Worm (Caenorhabditis elegans): ENCODE data around the gene prdm-14.

prdm-14 gene

DNA sequence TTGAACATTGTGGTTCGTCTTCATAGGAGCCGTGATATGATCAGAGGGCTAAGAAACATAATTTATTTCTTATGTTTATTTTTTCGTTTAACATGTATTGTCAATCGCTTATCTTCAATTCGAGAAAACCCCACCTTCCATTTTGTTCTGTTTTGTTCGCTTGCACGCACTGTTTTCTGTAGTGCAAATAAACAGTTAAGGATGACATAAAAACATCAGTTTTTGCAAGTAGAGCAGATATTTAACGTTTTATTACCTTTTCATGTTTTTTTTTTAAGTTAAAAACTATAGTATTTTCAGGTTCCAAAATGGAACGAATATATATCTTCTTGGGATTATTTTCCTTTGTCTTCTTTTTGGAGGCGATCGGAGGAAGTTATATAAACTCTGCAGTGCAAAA lies 11.3 kb downstream of the prdm-14 start, which contains the start of gene F47E1.2:
F47E1.2 (plus strand) TSS at position 301 of the 400 bp plus-strand sequence.
- TF ChIP-seq hlh-13 (GFP tag; optimal IDR thresholded peaks at IDR 0.05), result no peak
- TF ChIP-seq tbx-2 (tag; optimal IDR thresholded peaks at IDR 0.05), result no peak
- TF ChIP-seq dmd-4 (tag; optimal IDR thresholded peaks at IDR 0.05; ENCODE audit: borderline replicate concordance), result no peak
- no peak for TF ChIP-seq pax-1 (tag; optimal IDR thresholded peaks at IDR 0.05)
- no peak for TF ChIP-seq ceh-9 (tag; optimal IDR thresholded peaks at IDR 0.05)
- no peak for TF ChIP-seq tbx-7 (tag; optimal IDR thresholded peaks at IDR 0.05)
- no peak for TF ChIP-seq pha-2 (tag; optimal IDR thresholded peaks at IDR 0.05)
- TF ChIP-seq ceh-14 (tag; optimal IDR thresholded peaks at IDR 0.05), result no peak
- no peak for TF ChIP-seq pag-3 (tag; optimal IDR thresholded peaks at IDR 0.05; ENCODE audit: borderline replicate concordance)
- no peak for TF ChIP-seq ceh-18 (tag; optimal IDR thresholded peaks at IDR 0.05)
- no peak for TF ChIP-seq nhr-11 (tag; optimal IDR thresholded peaks at IDR 0.05)

DNA sequence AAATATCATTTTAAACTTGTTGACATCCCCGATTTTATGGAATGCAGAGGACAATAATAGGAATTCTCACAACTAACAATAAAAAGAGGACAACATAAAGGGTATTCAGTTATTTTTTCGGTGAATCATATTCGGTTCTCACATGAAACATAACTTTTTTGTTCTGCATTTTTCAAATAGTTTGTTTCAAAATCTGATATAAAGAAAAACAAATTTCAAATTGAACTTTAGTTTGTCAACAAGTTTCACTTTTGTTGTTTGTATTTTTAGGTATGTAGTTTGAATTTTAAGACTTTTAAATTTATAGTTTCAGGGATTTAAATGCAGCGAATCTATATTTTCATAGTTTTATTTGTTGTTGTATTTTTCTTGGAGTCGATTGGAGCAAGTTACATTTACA lies 16.5 kb downstream of the prdm-14 start, which contains the start of gene F47E1.4:
F47E1.4 (plus strand) TSS at position 301 of the 400 bp plus-strand sequence.
- TF ChIP-seq lin-11 (tag; optimal IDR thresholded peaks at IDR 0.05) (no peak), ama-1 (optimal IDR thresholded peaks at IDR 0.05) (no peak), sdc-2 (tag; optimal IDR thresholded peaks at IDR 0.05) (no peak), ceh-31 (tag; optimal IDR thresholded peaks at IDR 0.05) (no peak)

- TF ChIP-seq T23F11.4 (GFP tag; optimal IDR thresholded peaks at IDR 0.05) (no peak), dve-1 (tag; optimal IDR thresholded peaks at IDR 0.05) (no peak), npax-4 (tag; optimal IDR thresholded peaks at IDR 0.05) (no peak), elt-4 (tag; optimal IDR thresholded peaks at IDR 0.05) (no peak), che-1 (tag; optimal IDR thresholded peaks at IDR 0.05) (no peak), Y22D7AL.16 (tag; optimal IDR thresholded peaks at IDR 0.05) (no peak), lin-11 (tag; optimal IDR thresholded peaks at IDR 0.05) (no peak), unc-42 (tag; optimal IDR thresholded peaks at IDR 0.05) (no peak), ceh-48 (tag; optimal IDR thresholded peaks at IDR 0.05) (no peak), ceh-18 (tag; optimal IDR thresholded peaks at IDR 0.05) (no peak), fkh-6 (tag; optimal IDR thresholded peaks at IDR 0.05) (no peak), ztf-16 (tag; optimal IDR thresholded peaks at IDR 0.05) (no peak), madf-2 (tag; optimal IDR thresholded peaks at IDR 0.05) (no peak), nfya-1 (tag; optimal IDR thresholded peaks at IDR 0.05) (no peak)
Measured at ce11 chrX:9063439-9063838, 17.4 kb downstream of the prdm-14 start.

DNA sequence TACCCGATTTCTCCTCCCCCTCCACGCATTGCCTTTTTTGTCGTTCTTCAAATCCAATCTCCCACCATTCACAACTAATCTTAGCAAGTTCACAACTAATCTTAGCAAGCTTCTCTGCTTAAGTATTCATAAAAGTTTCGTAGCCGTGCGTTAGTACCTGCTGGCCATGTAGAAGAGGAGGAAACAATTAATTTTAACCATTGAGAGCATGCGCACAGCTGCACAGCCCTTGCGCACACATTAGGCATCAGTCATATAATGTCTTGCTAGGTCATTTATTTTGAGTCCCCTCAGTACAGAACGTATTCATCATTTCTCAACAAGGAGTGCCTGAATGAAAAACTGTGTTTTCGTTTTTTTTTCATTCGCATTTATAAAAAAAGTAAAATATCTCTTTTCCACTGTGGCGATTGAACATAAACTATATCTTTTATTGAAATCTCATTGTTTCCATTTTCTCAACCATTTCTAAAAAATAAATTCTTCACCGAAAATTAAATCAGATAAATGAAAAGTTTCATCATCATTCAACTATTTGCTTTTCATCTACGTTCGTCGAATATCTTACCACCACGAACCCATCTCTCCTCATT lies 21.3 kb downstream of the prdm-14 start:
- TF ChIP-seq ceh-9 (tag; optimal IDR thresholded peaks at IDR 0.05), result no peak
- TF ChIP-seq syd-9 (tag; optimal IDR thresholded peaks at IDR 0.05), result no peak
- no peak for TF ChIP-seq T23F11.4 (GFP tag; optimal IDR thresholded peaks at IDR 0.05)
- TF ChIP-seq zip-5 (tag; optimal IDR thresholded peaks at IDR 0.05), result no peak
- TF ChIP-seq ceh-2 (tag; optimal IDR thresholded peaks at IDR 0.05), result no peak

- TF ChIP-seq ahr-1 (tag; optimal IDR thresholded peaks at IDR 0.05) (no peak), ama-1 (optimal IDR thresholded peaks at IDR 0.05) (no peak), ceh-2 (tag; optimal IDR thresholded peaks at IDR 0.05) (peak; percentile 11), lin-11 (tag; optimal IDR thresholded peaks at IDR 0.05) (no peak), Y22D7AL.16 (tag; optimal IDR thresholded peaks at IDR 0.05) (no peak), unc-3 (GFP tag; conservative IDR thresholded peaks at IDR 0.05) (no peak), unc-3 (tag; optimal IDR thresholded peaks at IDR 0.05) (no peak), ceh-31 (tag; optimal IDR thresholded peaks at IDR 0.05) (peak; percentile 63), ceh-34 (tag; optimal IDR thresholded peaks at IDR 0.05) (peak; percentile 73), unc-42 (tag; optimal IDR thresholded peaks at IDR 0.05) (peak; percentile 82), dve-1 (tag; optimal IDR thresholded peaks at IDR 0.05) (peak; percentile 0), K02D7.2 (tag; optimal IDR thresholded peaks at IDR 0.05) (no peak), ceh-48 (tag; optimal IDR thresholded peaks at IDR 0.05) (peak; percentile 24), mec-3 (tag; optimal IDR thresholded peaks at IDR 0.05; ENCODE audit: borderline replicate concordance) (no peak), sdc-2 (tag; optimal IDR thresholded peaks at IDR 0.05) (peak; percentile 36), rnt-1 (tag; optimal IDR thresholded peaks at IDR 0.05) (peak; percentile 17), ceh-18 (tag; optimal IDR thresholded peaks at IDR 0.05) (peak; percentile 38), nfya-1 (tag; optimal IDR thresholded peaks at IDR 0.05) (peak; percentile 53), unc-55 (GFP tag; optimal IDR thresholded peaks at IDR 0.05) (peak; percentile 60), pros-1 (tag; optimal IDR thresholded peaks at IDR 0.05) (peak; percentile 63), ttx-3 (tag; optimal IDR thresholded peaks at IDR 0.05) (no peak), tbx-2 (tag; optimal IDR thresholded peaks at IDR 0.05) (peak; percentile 42), che-1 (tag; optimal IDR thresholded peaks at IDR 0.05) (no peak)
Measured at ce11 chrX:9068075-9068474, 22.1 kb downstream of the prdm-14 start.
